Fruit fly (Drosophila melanogaster): ENCODE measurements around the gene CG1789.

CG1789 gene

dm6 chrX:8681189-8681821 is 39.0 kb upstream of the CG1789 start, which contains the start of gene CAH3 (continued):
- TF ChIP-seq CG11456 (GFP tag; IDR thresholded peaks at IDR 0.05) = peak; percentile 88
- TF ChIP-seq Taf1 (GFP tag; IDR thresholded peaks at IDR 0.05) = peak; percentile 82
- peak; percentile 95 for TF ChIP-seq phol (tag; optimal IDR thresholded peaks at IDR 0.05)
- TF ChIP-seq chn (GFP tag; optimal IDR thresholded peaks at IDR 0.05) = peak; percentile 95
- peak; percentile 96 for TF ChIP-seq lab (GFP tag; optimal IDR thresholded peaks at IDR 0.05)
- peak; percentile 90 for TF ChIP-seq Usf (GFP tag; optimal IDR thresholded peaks at IDR 0.05)
- TF ChIP-seq Antp (GFP tag; optimal IDR thresholded peaks at IDR 0.05) = peak; percentile 95
- TF ChIP-seq CG12942 (GFP tag; optimal IDR thresholded peaks at IDR 0.05) = peak; percentile 92
- TF ChIP-seq CG1529 (GFP tag; optimal IDR thresholded peaks at IDR 0.05) = peak; percentile 88
- TF ChIP-seq pb (GFP tag; optimal IDR thresholded peaks at IDR 0.05) = peak; percentile 93
- no peak for TF ChIP-seq sc (optimal IDR thresholded peaks at IDR 0.05)
- TF ChIP-seq sc (GFP tag; optimal IDR thresholded peaks at IDR 0.05) = peak; percentile 85
- no peak for TF ChIP-seq CG1832 (GFP tag; optimal IDR thresholded peaks at IDR 0.05)
- TF ChIP-seq Nf-YA (GFP tag; IDR thresholded peaks at IDR 0.05) = peak; percentile 85
- TF ChIP-seq Ssrp (tag; optimal IDR thresholded peaks at IDR 0.05) = peak; percentile 93
- TF ChIP-seq sim (GFP tag; IDR thresholded peaks at IDR 0.05) = peak; percentile 78
- TF ChIP-seq CG31388 (GFP tag; optimal IDR thresholded peaks at IDR 0.05) = peak; percentile 38
- TF ChIP-seq NFAT (GFP tag; IDR thresholded peaks at IDR 0.05) = peak; percentile 90
- TF ChIP-seq CG14050 (GFP tag; IDR thresholded peaks at IDR 0.05) = peak; percentile 92
- TF ChIP-seq CG6791 (GFP tag; IDR thresholded peaks at IDR 0.05; ENCODE audit: partially characterized antibody) = 0 out of 3 replicates have a peak, but pooled peaks have one; percentile 35
- peak; percentile 94 for TF ChIP-seq CG7372 (GFP tag; IDR thresholded peaks at IDR 0.05)
- TF ChIP-seq odd (GFP tag; optimal IDR thresholded peaks at IDR 0.05) = peak; percentile 85
- TF ChIP-seq CG11085 (GFP tag; IDR thresholded peaks at IDR 0.05) = peak; percentile 83
- TF ChIP-seq pros (GFP tag; optimal IDR thresholded peaks at IDR 0.05) = peak; percentile 50
- TF ChIP-seq MESR4 (GFP tag; optimal IDR thresholded peaks at IDR 0.05) = peak; percentile 42
- peak; percentile 93 for TF ChIP-seq pum (GFP tag; optimal IDR thresholded peaks at IDR 0.05)
- no peak for TF ChIP-seq CG7963 (GFP tag; IDR thresholded peaks at IDR 0.05; ENCODE audit: partially characterized antibody)
- TF ChIP-seq CG3065 (GFP tag; optimal IDR thresholded peaks at IDR 0.05) = peak; percentile 80
- TF ChIP-seq Neu2 (GFP tag; optimal IDR thresholded peaks at IDR 0.05; ENCODE audit: borderline replicate concordance) = peak; percentile 59
- peak; percentile 95 for TF ChIP-seq CG18599 (GFP tag; optimal IDR thresholded peaks at IDR 0.05)
- TF ChIP-seq Ets97D (GFP tag; optimal IDR thresholded peaks at IDR 0.05) = peak; percentile 80
- TF ChIP-seq insv (GFP tag; optimal IDR thresholded peaks at IDR 0.05) = peak in 1 of 2 experiments; percentile 79
- peak; percentile 77 for TF ChIP-seq gcm2 (GFP tag; optimal IDR thresholded peaks at IDR 0.05)
- TF ChIP-seq br (optimal IDR thresholded peaks at IDR 0.05) = no peak
- TF ChIP-seq sna (GFP tag; IDR thresholded peaks at IDR 0.05; ENCODE audit: partially characterized antibody) = 0 out of 2 replicates have a peak, but pooled peaks have one; percentile 40
- TF ChIP-seq Six4 (GFP tag; optimal IDR thresholded peaks at IDR 0.05) = peak; percentile 87
- peak; percentile 55 for TF ChIP-seq Adf1 (GFP tag; IDR thresholded peaks at IDR 0.05)
- peak; percentile 93 for TF ChIP-seq Awh (GFP tag; IDR thresholded peaks at IDR 0.05)
- TF ChIP-seq Jarid2 (GFP tag; optimal IDR thresholded peaks at IDR 0.05) = peak; percentile 76
- peak; percentile 85 for TF ChIP-seq Nf-YB (GFP tag; optimal IDR thresholded peaks at IDR 0.05)
- peak; percentile 85 for TF ChIP-seq Asciz (GFP tag; optimal IDR thresholded peaks at IDR 0.05)
- peak; percentile 90 for TF ChIP-seq wdn (GFP tag; IDR thresholded peaks at IDR 0.05)
- peak; percentile 97 for TF ChIP-seq row (GFP tag; IDR thresholded peaks at IDR 0.05)
- peak; percentile 81 for TF ChIP-seq MBD-R2 (GFP tag; IDR thresholded peaks at IDR 0.05)
- TF ChIP-seq tll (GFP tag; optimal IDR thresholded peaks at IDR 0.05) = peak in 1 of 2 experiments; percentile 1
- peak; percentile 78 for TF ChIP-seq Deaf1 (tag; optimal IDR thresholded peaks at IDR 0.05)
- TF ChIP-seq CG2875 (GFP tag; optimal IDR thresholded peaks at IDR 0.05) = peak; percentile 71
- peak; percentile 47 for TF ChIP-seq ham (GFP tag; IDR thresholded peaks at IDR 0.05)
- TF ChIP-seq org-1 (GFP tag; optimal IDR thresholded peaks at IDR 0.05) = peak; percentile 90
- peak; percentile 93 to 94 for TF ChIP-seq dpn (GFP tag; optimal IDR thresholded peaks at IDR 0.05)

Measured in whole organism, embryonic.